Fruit fly (Drosophila melanogaster) whole organism: Measurements from ENCODE around the gene CG32815.

Experiments
- CG8478 ChIP-seq: fragments of >200 bp; optimal IDR thresholded peaks from 2 replicates; lab custom pipeline; 2018; ENCODE audit warnings: inconsistent platforms
- pan ChIP-seq: fragments of >200 bp; optimal IDR thresholded peaks from 2 replicates; lab custom pipeline; 2017
- psq ChIP-seq: fragments of >200 bp; optimal IDR thresholded peaks from 2 replicates; lab custom pipeline; 2017
- usp ChIP-seq: fragments of >200 bp; optimal IDR thresholded peaks from 2 replicates; lab custom pipeline; 2017; ENCODE audit warnings: missing biosample characterization, missing genetic modification characterization, mixed read lengths

DNA sequence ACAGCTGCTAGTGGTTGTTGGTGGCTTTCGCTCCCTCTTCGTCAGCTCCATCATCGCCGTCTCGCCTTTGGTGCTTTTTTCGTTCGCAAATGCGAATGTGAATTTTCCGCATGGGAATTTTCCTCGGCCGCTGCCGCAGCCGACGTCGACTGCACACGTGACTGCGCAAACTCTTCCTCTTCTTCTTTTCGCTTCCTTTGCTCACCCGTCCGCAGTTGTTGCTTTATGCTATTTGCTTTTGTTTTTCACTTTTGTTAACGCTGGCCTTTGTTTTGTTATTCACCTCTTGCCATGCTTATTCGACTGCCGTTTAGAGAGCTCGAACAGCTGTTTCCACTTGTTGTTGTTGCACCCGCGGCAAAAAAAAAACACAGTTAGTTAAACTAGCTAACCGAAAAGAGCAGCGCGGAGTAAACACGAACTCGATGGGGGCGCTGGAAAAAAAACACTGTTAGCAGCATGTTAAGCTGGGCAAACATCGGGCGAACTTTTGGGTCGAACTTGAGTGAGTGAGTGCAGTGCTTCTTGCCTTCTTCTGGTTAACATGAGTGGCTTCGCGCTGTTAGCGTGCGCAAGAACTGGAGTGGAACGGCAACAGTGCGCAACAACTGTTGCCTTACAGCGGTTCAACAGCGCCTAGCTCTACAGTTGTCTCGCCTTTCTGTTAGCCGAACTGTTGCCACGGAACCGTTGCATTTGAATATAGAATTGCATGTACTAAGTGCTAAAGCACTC is 23.3 kb upstream of the CG32815 start:
- TF ChIP-seq pan: no peak
- TF ChIP-seq psq: no peak
- no peak for TF ChIP-seq CG8478 (lab: Kevin White, UChicago)
- TF ChIP-seq usp (GFP tag; lab: Kevin White, UChicago): no peak
